Fruit fly (Drosophila melanogaster): ENCODE results near the gene Cpr72Eb.

dm6 chr3L:16391257-16391656, 26.6 kb downstream of the Cpr72Eb start:
- no peak for TF ChIP-seq Lpt (GFP tag; optimal IDR thresholded peaks at IDR 0.05)
- no peak for TF ChIP-seq mirr (GFP tag; optimal IDR thresholded peaks at IDR 0.05)
- TF ChIP-seq CG2202 (tag; optimal IDR thresholded peaks at IDR 0.05), result no peak
- TF ChIP-seq az2 (GFP tag; optimal IDR thresholded peaks at IDR 0.05), result no peak
- TF ChIP-seq Poxn (GFP tag; IDR thresholded peaks at IDR 0.05), result no peak
- no peak for TF ChIP-seq ind (GFP tag; optimal IDR thresholded peaks at IDR 0.05)
- no peak for TF ChIP-seq E2f2 (GFP tag; IDR thresholded peaks at IDR 0.05)
- TF ChIP-seq seq (GFP tag; IDR thresholded peaks at IDR 0.05), result no peak
- TF ChIP-seq ase (GFP tag; IDR thresholded peaks at IDR 0.05), result no peak
- no peak for TF ChIP-seq CG33557 (GFP tag; optimal IDR thresholded peaks at IDR 0.05)
- no peak for TF ChIP-seq CG12219 (GFP tag; optimal IDR thresholded peaks at IDR 0.05)
- no peak for TF ChIP-seq CG14667 (GFP tag; IDR thresholded peaks at IDR 0.05)
- TF ChIP-seq abd-A (tag; optimal IDR thresholded peaks at IDR 0.05), result no peak
